Fruit fly (Drosophila melanogaster) whole organism, embryonic: Measurements from ENCODE around the gene ago.

Source experiments
- Bdp1 ChIP-seq: fragments of 200-800 bp; sonication (Bioruptor generic); optimal IDR thresholded peaks from 3 replicates; lab custom pipeline; 2016; ENCODE audit warnings: missing biosample characterization, missing genetic modification characterization
- CG1024 ChIP-seq: fragments of 200-800 bp; sonication (Bioruptor generic); IDR thresholded peaks from 2 replicates; pipeline ENCODE4 v1.3.6; 2022; ENCODE audit warnings: missing biosample characterization, missing genetic modification characterization
- CG12104 ChIP-seq: fragments of 200-800 bp; sonication (Bioruptor generic); optimal IDR thresholded peaks from 3 replicates; lab custom pipeline; 2016; ENCODE audit warnings: missing biosample characterization, missing genetic modification characterization
- CG14710 ChIP-seq: fragments of 200-800 bp; sonication (Bioruptor generic); optimal IDR thresholded peaks from 3 replicates; lab custom pipeline; 2019; ENCODE audit warnings: missing biosample characterization, mild to moderate bottlenecking, missing genetic modification characterization, moderate library complexity
- CG1792 ChIP-seq: fragments of 200-800 bp; sonication (Bioruptor generic); optimal IDR thresholded peaks from 2 replicates; lab custom pipeline; 2016; ENCODE audit warnings: missing biosample characterization, missing genetic modification characterization
- CG18599 ChIP-seq: fragments of 200-800 bp; sonication (Bioruptor generic); optimal IDR thresholded peaks from 3 replicates; lab custom pipeline; 2017; ENCODE audit warnings: missing biosample characterization, missing genetic modification characterization, mild to moderate bottlenecking, moderate library complexity, missing genetic modification reagents
- CG3065 ChIP-seq: fragments of 200-800 bp; sonication (Bioruptor generic); optimal IDR thresholded peaks from 2 replicates; lab custom pipeline; 2016; ENCODE audit warnings: missing biosample characterization, missing genetic modification characterization
- CG3163 ChIP-seq: fragments of 200-800 bp; sonication (Bioruptor generic); optimal IDR thresholded peaks from 3 replicates; lab custom pipeline; 2016; ENCODE audit warnings: missing biosample characterization, missing genetic modification characterization
- CG3407 ChIP-seq: fragments of 200-800 bp; sonication (Bioruptor generic); optimal IDR thresholded peaks from 2 replicates; lab custom pipeline; 2018; ENCODE audit warnings: missing biosample characterization, mild to moderate bottlenecking, missing genetic modification characterization
- CG4360 ChIP-seq: fragments of 200-800 bp; sonication (Bioruptor generic); IDR thresholded peaks from 2 replicates; pipeline ENCODE4 v1.3.6; 2022; ENCODE audit warnings: missing biosample characterization, missing genetic modification characterization
- CG5245 ChIP-seq: fragments of 200-800 bp; sonication (Bioruptor generic); optimal IDR thresholded peaks from 3 replicates; lab custom pipeline; 2016; ENCODE audit warnings: missing biosample characterization, missing genetic modification characterization
- CG6689 ChIP-seq: fragments of 200-800 bp; sonication (Bioruptor generic); IDR thresholded peaks from 2 replicates; pipeline ENCODE4 v1.3.6; 2022; ENCODE audit warnings: missing biosample characterization, missing genetic modification characterization
- CG7556 ChIP-seq: fragments of 200-800 bp; sonication (Bioruptor generic); optimal IDR thresholded peaks from 2 replicates; lab custom pipeline; 2017; ENCODE audit warnings: missing biosample characterization, mild to moderate bottlenecking, missing genetic modification characterization
- CG7786 ChIP-seq: fragments of 200-800 bp; sonication (Bioruptor generic); optimal IDR thresholded peaks from 2 replicates; lab custom pipeline; 2016; ENCODE audit warnings: missing biosample characterization, missing genetic modification characterization
- CG7987 ChIP-seq: fragments of 200-800 bp; sonication (Bioruptor generic); optimal IDR thresholded peaks from 2 replicates; lab custom pipeline; 2018; ENCODE audit warnings: missing biosample characterization, mild to moderate bottlenecking, missing genetic modification characterization, moderate library complexity
- CG8290 ChIP-seq, 3 experiments: fragments of 200-800 bp; sonication (Bioruptor generic); optimal IDR thresholded peaks; 2 replicates each; lab custom pipeline; 2016 to 2019; ENCODE audit warnings: missing biosample characterization in 3 of 3, missing genetic modification characterization in 3 of 3, mild to moderate bottlenecking in 2 of 3, moderate library complexity in 1 of 3
- CG9437 ChIP-seq: fragments of 200-800 bp; sonication (Bioruptor generic); optimal IDR thresholded peaks from 2 replicates; lab custom pipeline; 2018; ENCODE audit warnings: missing biosample characterization, mild to moderate bottlenecking, missing genetic modification characterization
- CrebB ChIP-seq: fragments of 200-800 bp; sonication (Bioruptor generic); optimal IDR thresholded peaks from 3 replicates; lab custom pipeline; 2018; ENCODE audit warnings: missing biosample characterization, mild to moderate bottlenecking, missing genetic modification characterization
- Deaf1 ChIP-seq: fragments of 200-800 bp; optimal IDR thresholded peaks from 3 replicates; lab custom pipeline; 2019; ENCODE audit warnings: missing biosample characterization, mild to moderate bottlenecking, missing genetic modification characterization, moderate library complexity
- Elba2 ChIP-seq: fragments of 200-800 bp; sonication (Bioruptor generic); optimal IDR thresholded peaks from 3 replicates; lab custom pipeline; 2016; ENCODE audit warnings: missing biosample characterization, missing genetic modification characterization
- Fer1 ChIP-seq: fragments of 200-800 bp; sonication (Bioruptor generic); optimal IDR thresholded peaks from 2 replicates; lab custom pipeline; 2017; ENCODE audit warnings: missing biosample characterization, mild to moderate bottlenecking, missing genetic modification characterization
- HLHmδ ChIP-seq: fragments of 200-800 bp; sonication (Bioruptor generic); optimal IDR thresholded peaks from 2 replicates; lab custom pipeline; 2018; ENCODE audit warnings: missing biosample characterization, mild to moderate bottlenecking, missing genetic modification characterization, moderate library complexity
- Hmr ChIP-seq: fragments of 200-800 bp; sonication (Bioruptor generic); optimal IDR thresholded peaks from 3 replicates; lab custom pipeline; 2017; ENCODE audit warnings: mild to moderate bottlenecking, missing biosample characterization, missing genetic modification reagents, missing genetic modification characterization
- Kr ChIP-seq: fragments of 200-800 bp; sonication (Bioruptor generic); optimal IDR thresholded peaks from 2 replicates; lab custom pipeline; 2017; ENCODE audit warnings: missing biosample characterization, mild to moderate bottlenecking, missing genetic modification characterization
- NFAT ChIP-seq: fragments of 200-800 bp; sonication (Bioruptor generic); IDR thresholded peaks from 2 replicates; pipeline ENCODE4 v1.3.6; 2022; ENCODE audit warnings: missing biosample characterization, missing genetic modification characterization
- Nf-YC ChIP-seq: fragments of 200-800 bp; optimal IDR thresholded peaks from 3 replicates; lab custom pipeline; 2019; ENCODE audit warnings: missing biosample characterization, mild to moderate bottlenecking, missing genetic modification characterization, moderate library complexity
- Six4 ChIP-seq: fragments of 200-800 bp; sonication (Bioruptor generic); optimal IDR thresholded peaks from 2 replicates; lab custom pipeline; 2016; ENCODE audit warnings: missing biosample characterization, missing genetic modification characterization
- Spps ChIP-seq: fragments of 200-800 bp; sonication (Bioruptor generic); optimal IDR thresholded peaks from 2 replicates; lab custom pipeline; 2018; ENCODE audit warnings: missing biosample characterization, mild to moderate bottlenecking, missing genetic modification characterization
- Sry-β ChIP-seq: fragments of 200-800 bp; sonication (Bioruptor generic); optimal IDR thresholded peaks from 2 replicates; lab custom pipeline; 2018; ENCODE audit warnings: missing biosample characterization, mild to moderate bottlenecking, missing genetic modification characterization, moderate library complexity
- Vsx1 ChIP-seq: fragments of 200-800 bp; sonication (Bioruptor generic); optimal IDR thresholded peaks from 2 replicates; lab custom pipeline; 2017; ENCODE audit warnings: missing biosample characterization, mild to moderate bottlenecking, missing genetic modification characterization, missing genetic modification reagents
- ase ChIP-seq: fragments of 200-800 bp; sonication (Bioruptor generic); IDR thresholded peaks from 3 replicates; pipeline ENCODE4 v1.3.6; 2022; ENCODE audit warnings: missing biosample characterization, missing genetic modification characterization
- bsh ChIP-seq, 2 experiments: fragments of 200-800 bp; sonication (Bioruptor generic); optimal IDR thresholded peaks; 2 replicates each; lab custom pipeline; 2017 to 2018; ENCODE audit warnings: mild to moderate bottlenecking in 2 of 2, missing biosample characterization in 2 of 2, missing genetic modification characterization in 2 of 2, moderate library complexity in 1 of 2
- cad ChIP-seq: fragments of >200 bp; optimal IDR thresholded peaks from 2 replicates; lab custom pipeline; 2017; ENCODE audit warnings: missing biosample characterization, missing genetic modification characterization
- dimm ChIP-seq: fragments of 200-800 bp; sonication (Bioruptor generic); IDR thresholded peaks from 2 replicates; pipeline ENCODE4 v1.3.6; 2022; ENCODE audit warnings: missing biosample characterization, missing genetic modification characterization
- dmrt11E ChIP-seq: fragments of 200-800 bp; sonication (Bioruptor generic); optimal IDR thresholded peaks from 3 replicates; lab custom pipeline; 2018; ENCODE audit warnings: missing biosample characterization, mild to moderate bottlenecking, missing genetic modification characterization, moderate library complexity
- dysf ChIP-seq: fragments of 200-800 bp; sonication (Bioruptor generic); IDR thresholded peaks from 3 replicates; pipeline ENCODE4 v1.3.6; 2022; ENCODE audit warnings: missing biosample characterization, missing genetic modification characterization
- fd96Cb ChIP-seq: fragments of 200-800 bp; sonication (Bioruptor generic); optimal IDR thresholded peaks from 2 replicates; lab custom pipeline; 2018; ENCODE audit warnings: missing biosample characterization, mild to moderate bottlenecking, missing genetic modification characterization, moderate library complexity
- gsb ChIP-seq: fragments of 200-800 bp; sonication (Bioruptor generic); IDR thresholded peaks from 2 replicates; pipeline ENCODE4 v1.3.6; 2022; ENCODE audit warnings: missing biosample characterization, missing genetic modification characterization
- hkb ChIP-seq, 2 experiments: fragments of 200-800 bp in 1 of 2; fragments of >200 bp in 1 of 2; sonication (Bioruptor generic) in 1 of 2; IDR thresholded peaks in 1 of 2; optimal IDR thresholded peaks in 1 of 2; 2 replicates each; pipeline versions ENCODE4 v1.3.6 to Lab custom; 2017 to 2022; ENCODE audit warnings: missing biosample characterization in 1 of 2, missing genetic modification characterization in 1 of 2
- lbe ChIP-seq: fragments of 200-800 bp; sonication (Bioruptor generic); optimal IDR thresholded peaks from 2 replicates; lab custom pipeline; 2016; ENCODE audit warnings: missing biosample characterization, mild to moderate bottlenecking, missing genetic modification characterization
- nom ChIP-seq: fragments of 200-800 bp; sonication (Bioruptor generic); optimal IDR thresholded peaks from 2 replicates; lab custom pipeline; 2017; ENCODE audit warnings: missing biosample characterization, missing genetic modification characterization, mild to moderate bottlenecking, moderate library complexity, missing genetic modification reagents
- odd ChIP-seq: fragments of 200-800 bp; sonication (Bioruptor generic); optimal IDR thresholded peaks from 2 replicates; lab custom pipeline; 2017; ENCODE audit warnings: missing biosample characterization, mild to moderate bottlenecking, missing genetic modification characterization
- slp2 ChIP-seq: fragments of 200-800 bp; sonication (Bioruptor generic); optimal IDR thresholded peaks from 2 replicates; lab custom pipeline; 2016; ENCODE audit warnings: missing biosample characterization, missing genetic modification characterization
- tap ChIP-seq: fragments of 200-800 bp; optimal IDR thresholded peaks from 3 replicates; lab custom pipeline; 2019; ENCODE audit warnings: missing biosample characterization, mild to moderate bottlenecking, missing genetic modification characterization, moderate library complexity
- trem ChIP-seq: fragments of 200-800 bp; optimal IDR thresholded peaks from 3 replicates; lab custom pipeline; 2019; ENCODE audit warnings: missing biosample characterization, mild to moderate bottlenecking, missing genetic modification characterization, moderate library complexity
- tup ChIP-seq: fragments of 200-800 bp; sonication (Bioruptor generic); optimal IDR thresholded peaks from 2 replicates; lab custom pipeline; 2016; ENCODE audit warnings: missing biosample characterization, mild to moderate bottlenecking, missing genetic modification characterization, moderate library complexity
- twi ChIP-seq: fragments of 200-800 bp; optimal IDR thresholded peaks from 2 replicates; lab custom pipeline; 2019; ENCODE audit warnings: missing biosample characterization, mild to moderate bottlenecking, missing genetic modification characterization, moderate library complexity
- wor ChIP-seq: fragments of 200-800 bp; sonication (Bioruptor generic); IDR thresholded peaks from 2 replicates; pipeline ENCODE4 v1.3.6; 2022; ENCODE audit warnings: missing biosample characterization, missing genetic modification characterization
- zen ChIP-seq: fragments of 200-800 bp; sonication (Bioruptor generic); optimal IDR thresholded peaks from 3 replicates; lab custom pipeline; 2018; ENCODE audit warnings: missing biosample characterization, mild to moderate bottlenecking, missing genetic modification characterization, moderate library complexity
- zen2 ChIP-seq: fragments of 200-800 bp; sonication (Bioruptor generic); IDR thresholded peaks from 3 replicates; pipeline ENCODE4 v1.3.6; 2022; ENCODE audit warnings: missing biosample characterization, missing genetic modification characterization; ENCODE audit not compliant: partially characterized antibody

Gene ago

DNA sequence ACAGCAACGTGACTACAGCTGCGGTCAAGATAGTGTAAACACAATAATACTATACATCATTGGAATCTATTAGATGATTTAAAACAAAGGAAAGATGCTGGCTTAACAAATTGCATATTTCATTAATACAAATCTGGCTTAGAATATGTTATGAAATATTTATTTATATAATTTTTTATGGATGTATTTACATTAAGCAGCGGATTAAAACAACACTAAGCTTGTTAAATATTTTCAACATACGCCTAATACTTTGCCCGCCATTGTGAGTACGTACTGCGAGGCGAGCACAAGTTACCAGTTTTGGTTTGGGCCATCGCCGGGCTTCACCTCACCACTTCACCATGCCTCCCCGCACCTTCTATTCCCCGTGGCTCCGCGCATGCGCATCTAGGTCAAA lies 15.8 kb upstream of the ago start (continued):
- TF ChIP-seq slp2 (GFP tag; lab: Kevin White, UChicago) (no peak), Sry-β (GFP tag; lab: Kevin White, UChicago) (no peak), CG9437 (GFP tag; lab: Kevin White, UChicago) (peak; percentile 52), Hmr (GFP tag; lab: Kevin White, UChicago) (peak; percentile 65), Six4 (GFP tag; lab: Kevin White, UChicago) (peak; percentile 40), tup (GFP tag; lab: Kevin White, UChicago) (no peak), CG18599 (peak; percentile 80), bsh (GFP tag; optimal IDR thresholded peaks at IDR 0.05; lab: Kevin White, UChicago) (peak; percentile 52 to 86), CG7556 (GFP tag; lab: Kevin White, UChicago) (peak; percentile 78), fd96Cb (tag; lab: Kevin White, UChicago) (peak; percentile 72), CG3065 (GFP tag; lab: Kevin White, UChicago) (no peak), Vsx1 (GFP tag; lab: Kevin White, UChicago) (peak; percentile 43), zen (tag; lab: Kevin White, UChicago) (no peak), CG7786 (no peak), lbe (GFP tag; lab: Kevin White, UChicago) (peak; percentile 75), CG6689 (GFP tag; lab: Robert Waterston, UW) (peak; percentile 77), nom (GFP tag; lab: Kevin White, UChicago) (peak; percentile 48), dimm (GFP tag; lab: Robert Waterston, UW) (no peak), ase (GFP tag; lab: Robert Waterston, UW) (peak; percentile 37; the same call in 1 of the 3 replicates), CG3163 (GFP tag; lab: Kevin White, UChicago) (no peak), Elba2 (GFP tag; lab: Kevin White, UChicago) (no peak), hkb (optimal IDR thresholded peaks at IDR 0.05; lab: Kevin White, UChicago) (no peak), hkb (GFP tag; IDR thresholded peaks at IDR 0.05; lab: Robert Waterston, UW) (peak; percentile 84), Nf-YC (tag; lab: Kevin White, UChicago) (peak; percentile 68), CG14710 (peak; percentile 73), CG4360 (GFP tag; lab: Robert Waterston, UW) (no peak), CrebB (tag; lab: Kevin White, UChicago) (peak; percentile 60), Spps (tag; lab: Kevin White, UChicago) (peak; percentile 52), zen2 (GFP tag; lab: Robert Waterston, UW) (no peak), trem (tag; lab: Kevin White, UChicago) (peak; percentile 59), dmrt11E (tag; lab: Kevin White, UChicago) (peak; percentile 68), gsb (GFP tag; lab: Robert Waterston, UW) (peak; percentile 41; the same call in 1 of the 2 replicates), Kr (no peak), HLHmδ (GFP tag; lab: Kevin White, UChicago) (no peak), dysf (peak; percentile 80), Fer1 (GFP tag; lab: Kevin White, UChicago) (peak; percentile 79), Deaf1 (tag; lab: Kevin White, UChicago) (no peak), odd (GFP tag; lab: Kevin White, UChicago) (peak; percentile 72), Bdp1 (GFP tag; lab: Kevin White, UChicago) (no peak), CG1024 (no peak), CG1792 (GFP tag; lab: Kevin White, UChicago) (no peak), wor (GFP tag; lab: Robert Waterston, UW) (peak; percentile 38; the same call in 1 of the 2 replicates), twi (tag; lab: Kevin White, UChicago) (peak; percentile 50), CG7987 (GFP tag; lab: Kevin White, UChicago) (no peak), CG3407 (GFP tag; lab: Kevin White, UChicago) (peak; percentile 53), CG8290 (GFP tag; optimal IDR thresholded peaks at IDR 0.05; lab: Kevin White, UChicago) (peak; percentile 11), CG8290 (tag; optimal IDR thresholded peaks at IDR 0.05; lab: Kevin White, UChicago) (no peak), CG5245 (GFP tag; lab: Kevin White, UChicago) (peak; percentile 34), CG12104 (peak; percentile 29), tap (peak; percentile 81), cad (no peak), NFAT (GFP tag; lab: Robert Waterston, UW) (no peak)
